Worm (Caenorhabditis elegans) whole organism, L2 larva: ENCODE measurements around the gene str-166.

Experiments used
- C34F6.9 ChIP-seq: fragments of 150-350 bp; optimal IDR thresholded peaks from 2 replicates; lab custom pipeline; 2014; ENCODE audit warnings: missing biosample characterization, missing genetic modification characterization
- Y55F3AM.14 ChIP-seq: fragments of 200-800 bp; sonication (Bioruptor generic); optimal IDR thresholded peaks from 2 replicates; lab custom pipeline; 2018; ENCODE audit warnings: mild to moderate bottlenecking, missing genetic modification characterization, missing compliant biosample characterization
- alr-1 ChIP-seq: fragments of 150-350 bp; optimal IDR thresholded peaks from 2 replicates; lab custom pipeline; 2014; ENCODE audit warnings: missing biosample characterization, missing genetic modification characterization
- blmp-1 ChIP-seq: sonication (generic microtip); optimal IDR thresholded peaks from 2 replicates; lab custom pipeline; 2017; ENCODE audit warnings: missing genetic modification characterization, mild to moderate bottlenecking, missing compliant biosample characterization, antibody characterized with exemption, moderate library complexity; ENCODE audit not compliant: insufficient read depth
- ceh-16 ChIP-seq: fragments of 150-350 bp; optimal IDR thresholded peaks from 2 replicates; lab custom pipeline; 2014; ENCODE audit warnings: missing biosample characterization, missing genetic modification characterization
- ceh-82 ChIP-seq: fragments of 150-350 bp; optimal IDR thresholded peaks from 2 replicates; lab custom pipeline; 2014; ENCODE audit warnings: missing biosample characterization, missing genetic modification characterization
- crh-2 ChIP-seq: sonication (generic microtip); optimal IDR thresholded peaks from 2 replicates; lab custom pipeline; 2017; ENCODE audit warnings: missing biosample characterization, missing genetic modification characterization
- dmd-4 ChIP-seq: sonication (generic microtip); optimal IDR thresholded peaks from 2 replicates; lab custom pipeline; 2017; ENCODE audit warnings: missing biosample characterization, missing genetic modification characterization
- egl-27 ChIP-seq: sonication (generic microtip); optimal IDR thresholded peaks from 3 replicates; lab custom pipeline; 2017; ENCODE audit warnings: missing biosample characterization, missing genetic modification reagents, missing genetic modification characterization
- elt-1 ChIP-seq: fragments of 150-350 bp; optimal IDR thresholded peaks from 2 replicates; lab custom pipeline; 2014; ENCODE audit warnings: missing biosample characterization, missing genetic modification characterization
- elt-3 ChIP-seq: sonication (generic microtip); optimal IDR thresholded peaks from 2 replicates; lab custom pipeline; 2017; ENCODE audit warnings: missing biosample characterization, missing genetic modification characterization
- fos-1 ChIP-seq: fragments of 150-350 bp; optimal IDR thresholded peaks from 2 replicates; lab custom pipeline; 2014; ENCODE audit warnings: missing biosample characterization, missing genetic modification characterization
- gmeb-1 ChIP-seq: fragments of 150-350 bp; optimal IDR thresholded peaks from 2 replicates; lab custom pipeline; 2014; ENCODE audit warnings: missing biosample characterization, missing genetic modification characterization
- lin-11 ChIP-seq: fragments of 150-350 bp; sonication (generic microtip); optimal IDR thresholded peaks from 2 replicates; lab custom pipeline; 2014; ENCODE audit warnings: missing biosample characterization, missing genetic modification characterization, inconsistent platforms, mixed read lengths
- lin-13 ChIP-seq: fragments of 150-350 bp; optimal IDR thresholded peaks from 2 replicates; lab custom pipeline; 2014; ENCODE audit warnings: missing biosample characterization, missing genetic modification reagents, missing genetic modification characterization
- lin-39 ChIP-seq: fragments of 150-350 bp; optimal IDR thresholded peaks from 2 replicates; lab custom pipeline; 2014; ENCODE audit warnings: missing biosample characterization, missing genetic modification reagents, missing genetic modification characterization
- lsy-2 ChIP-seq, 2 experiments: fragments of 150-350 bp in 1 of 2; sonication (generic microtip) in 1 of 2; optimal IDR thresholded peaks; 2 replicates each; lab custom pipeline; 2014 to 2017; ENCODE audit warnings: missing biosample characterization in 2 of 2, missing genetic modification characterization in 2 of 2
- mdl-1 ChIP-seq, 2 experiments: fragments of 150-350 bp in 1 of 2; sonication (generic microtip) in 1 of 2; optimal IDR thresholded peaks; 2 replicates each; lab custom pipeline; 2017; ENCODE audit warnings: missing biosample characterization in 2 of 2, missing genetic modification characterization in 2 of 2
- nhr-10 ChIP-seq: sonication (generic microtip); optimal IDR thresholded peaks from 2 replicates; lab custom pipeline; 2017; ENCODE audit warnings: missing biosample characterization, missing genetic modification characterization
- nhr-11 ChIP-seq: fragments of 150-350 bp; optimal IDR thresholded peaks from 2 replicates; lab custom pipeline; 2014; ENCODE audit warnings: missing biosample characterization, missing genetic modification characterization
- nhr-129 ChIP-seq: fragments of 150-350 bp; optimal IDR thresholded peaks from 2 replicates; lab custom pipeline; 2014; ENCODE audit warnings: missing biosample characterization, missing genetic modification characterization
- nhr-21 ChIP-seq: fragments of 150-350 bp; optimal IDR thresholded peaks from 2 replicates; lab custom pipeline; 2014; ENCODE audit warnings: missing biosample characterization, missing genetic modification characterization
- nhr-23 ChIP-seq: fragments of 150-350 bp; optimal IDR thresholded peaks from 2 replicates; lab custom pipeline; 2014; ENCODE audit warnings: missing biosample characterization, missing genetic modification reagents, missing genetic modification characterization
- nhr-25 ChIP-seq: fragments of 150-350 bp; sonication (generic microtip); optimal IDR thresholded peaks from 3 replicates; lab custom pipeline; 2014; ENCODE audit warnings: missing biosample characterization, missing genetic modification characterization
- nhr-6 ChIP-seq: fragments of 150-350 bp; optimal IDR thresholded peaks from 2 replicates; lab custom pipeline; 2014; ENCODE audit warnings: missing biosample characterization, missing genetic modification characterization
- nhr-77 ChIP-seq: fragments of 150-350 bp; optimal IDR thresholded peaks from 2 replicates; lab custom pipeline; 2014; ENCODE audit warnings: missing biosample characterization, missing genetic modification characterization
- peb-1 ChIP-seq: fragments of 150-350 bp; optimal IDR thresholded peaks from 2 replicates; lab custom pipeline; 2014; ENCODE audit warnings: missing biosample characterization, missing genetic modification characterization
- skn-1 ChIP-seq: sonication (generic microtip); optimal IDR thresholded peaks from 2 replicates; lab custom pipeline; 2017; ENCODE audit warnings: missing biosample characterization, missing genetic modification characterization
- sma-3 ChIP-seq: sonication (generic microtip); optimal IDR thresholded peaks from 2 replicates; lab custom pipeline; 2016; ENCODE audit warnings: missing genetic modification reagents, missing genetic modification characterization, missing compliant biosample characterization
- snpc-4 ChIP-seq: fragments of 150-350 bp; optimal IDR thresholded peaks from 2 replicates; lab custom pipeline; 2014; ENCODE audit warnings: missing biosample characterization, missing genetic modification characterization
- unc-62 ChIP-seq: fragments of 150-350 bp; optimal IDR thresholded peaks from 2 replicates; lab custom pipeline; 2014; ENCODE audit warnings: missing biosample characterization, missing genetic modification reagents, missing genetic modification characterization
- zag-1 ChIP-seq: fragments of 150-350 bp; optimal IDR thresholded peaks from 2 replicates; lab custom pipeline; 2014; ENCODE audit warnings: missing biosample characterization, missing genetic modification characterization
- ztf-11 ChIP-seq: sonication (generic microtip); optimal IDR thresholded peaks from 2 replicates; lab custom pipeline; 2017; ENCODE audit warnings: missing biosample characterization, missing genetic modification characterization
- ztf-4 ChIP-seq: fragments of 150-350 bp; optimal IDR thresholded peaks from 2 replicates; lab custom pipeline; 2014; ENCODE audit warnings: missing biosample characterization, missing genetic modification characterization

The str-166 gene

ce11 chrIV:4883984-4884383 lies at the start of gene str-166:
TSS of gene str-166 (plus strand) at chrIV:4884284.
- TF ChIP-seq crh-2 (tag; lab: Kevin White, UChicago) = no peak
- no peak for TF ChIP-seq nhr-6
- TF ChIP-seq C34F6.9 (tag; lab: Kevin White, UChicago) = no peak
- no peak for TF ChIP-seq lsy-2 (tag; optimal IDR thresholded peaks at IDR 0.05; lab: Kevin White, UChicago)
- TF ChIP-seq ztf-4 = no peak
- TF ChIP-seq nhr-129 = no peak
- no peak for TF ChIP-seq alr-1 (tag; lab: Kevin White, UChicago)
- no peak for TF ChIP-seq Y55F3AM.14 (GFP tag; lab: Kevin White, UChicago)
- no peak for TF ChIP-seq lin-13 (GFP tag; lab: Kevin White, UChicago)
- no peak for TF ChIP-seq dmd-4 (tag; lab: Kevin White, UChicago)
- no peak for TF ChIP-seq peb-1 (tag; lab: Kevin White, UChicago)
- TF ChIP-seq zag-1 (tag; lab: Kevin White, UChicago) = no peak

- TF ChIP-seq fos-1 (peak; percentile 86), ceh-16 (no peak)
Measured at ce11 chrIV:4842030-4842429, 42.1 kb upstream of the str-166 start.

ce11 chrIV:4846793-4847192 lies 37.3 kb upstream of the str-166 start, which contains the start of gene tat-2:
TSS of gene tat-2 (minus strand) at chrIV:4846893.
- TF ChIP-seq sma-3 (GFP tag; lab: Kevin White, UChicago) (no peak), skn-1 (no peak)
- TF ChIP-seq, all 48 proteins: peak for 0

ce11 chrIV:4856195-4856594 lies 27.9 kb upstream of the str-166 start, which contains the start of gene Y17G9A.2:
TSS of gene Y17G9A.2 (minus strand) at chrIV:4856295.
- TF ChIP-seq lin-13 (GFP tag; lab: Kevin White, UChicago) (no peak), lin-11 (tag; lab: Kevin White, UChicago) (no peak)

- TF ChIP-seq nhr-10 (tag; lab: Kevin White, UChicago) (no peak), elt-3 (tag; lab: Kevin White, UChicago) (no peak), nhr-6 (no peak)
Measured at ce11 chrIV:4858573-4858972, 25.5 kb upstream of the str-166 start, which contains the start of gene Y17G9A.3. TSS of gene Y17G9A.3 (minus strand) at chrIV:4858673.

- TF ChIP-seq nhr-23 = no peak
- no peak for TF ChIP-seq unc-62
- TF ChIP-seq nhr-129 = no peak
- no peak for TF ChIP-seq elt-1 (tag; lab: Kevin White, UChicago)
- no peak for TF ChIP-seq nhr-11 (tag; lab: Kevin White, UChicago)
- TF ChIP-seq nhr-77 (tag; lab: Kevin White, UChicago) = no peak
Measured at ce11 chrIV:4861449-4861848, 22.6 kb upstream of the str-166 start, which contains the start of the genes Y17G9A.4 and str-173. TSS of gene Y17G9A.4 (minus strand) at chrIV:4861549. TSS of gene str-173 (plus strand) at chrIV:4861773.

ce11 chrIV:4864524-4864923 lies 19.6 kb upstream of the str-166 start:
- TF ChIP-seq ceh-82 (tag; lab: Kevin White, UChicago) (no peak), lsy-2 (tag; optimal IDR thresholded peaks at IDR 0.05; lab: Kevin White, UChicago) (no peak), sma-3 (GFP tag; lab: Kevin White, UChicago) (no peak), dmd-4 (tag; lab: Kevin White, UChicago) (no peak), alr-1 (tag; lab: Kevin White, UChicago) (no peak), ztf-4 (no peak), ztf-11 (no peak), lin-11 (tag; lab: Kevin White, UChicago) (no peak), blmp-1 (no peak), elt-3 (tag; lab: Kevin White, UChicago) (no peak), nhr-25 (no peak), nhr-21 (no peak), lin-39 (tag; lab: Kevin White, UChicago) (no peak), lin-13 (GFP tag; lab: Kevin White, UChicago) (no peak), gmeb-1 (tag; lab: Kevin White, UChicago) (no peak), Y55F3AM.14 (GFP tag; lab: Kevin White, UChicago) (no peak), mdl-1 (tag; optimal IDR thresholded peaks at IDR 0.05; lab: Kevin White, UChicago) (no peak), egl-27 (tag; lab: Kevin White, UChicago) (no peak), snpc-4 (no peak), nhr-11 (tag; lab: Kevin White, UChicago) (no peak)
